Worm (Caenorhabditis elegans) whole organism, L1 larva: ENCODE results near the gene pha-4.

Source experiments
- Y116A8C.19 ChIP-seq: sonication (generic microtip); optimal IDR thresholded peaks from 2 replicates; lab custom pipeline; 2016; ENCODE audit warnings: missing compliant biosample characterization, missing genetic modification characterization, borderline replicate concordance
- efl-1 ChIP-seq, 4 experiments: fragments of 150-350 bp; optimal IDR thresholded peaks in 3 of 4; peaks in 1 of 4; 1 replicate in 1 of 4; 2 replicates in 3 of 4; lab custom pipeline; 2014; ENCODE audit warnings: missing biosample characterization in 2 of 4, missing genetic modification characterization in 2 of 4, missing genetic modification reagents in 2 of 4
- nhr-11 ChIP-seq: fragments of 150-350 bp; optimal IDR thresholded peaks from 2 replicates; lab custom pipeline; 2014; ENCODE audit warnings: missing biosample characterization, missing genetic modification characterization
- nhr-77 ChIP-seq: fragments of 150-350 bp; optimal IDR thresholded peaks from 2 replicates; lab custom pipeline; 2014; ENCODE audit warnings: missing biosample characterization, missing genetic modification characterization
- unc-130 ChIP-seq: fragments of 150-350 bp; optimal IDR thresholded peaks from 2 replicates; lab custom pipeline; 2017; ENCODE audit warnings: missing biosample characterization, missing genetic modification characterization, inconsistent platforms
- ztf-4 ChIP-seq: fragments of 150-350 bp; optimal IDR thresholded peaks from 2 replicates; lab custom pipeline; 2014; ENCODE audit warnings: missing biosample characterization, missing genetic modification characterization

DNA sequence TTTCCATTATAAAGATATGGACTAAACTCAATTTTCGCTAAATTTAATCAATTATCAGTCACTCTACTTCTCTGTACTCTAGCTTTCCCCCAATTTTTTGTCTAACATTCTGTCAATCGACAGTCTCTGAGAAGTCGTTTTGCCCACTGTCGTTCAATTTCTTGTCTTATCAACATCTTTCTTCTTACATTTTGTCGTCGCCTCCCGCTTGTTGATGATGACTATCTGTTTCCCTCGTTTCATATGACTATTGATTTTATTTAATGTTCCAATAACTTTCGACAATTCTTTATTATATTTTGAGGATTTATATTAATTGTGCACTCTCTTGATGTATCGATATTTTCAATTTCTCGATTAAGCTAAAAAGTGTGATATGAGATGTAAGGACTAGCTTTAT lies 26.0 kb downstream of the pha-4 start:
- TF ChIP-seq ztf-4 (peak; percentile 32), nhr-77 (tag; lab: Kevin White, UChicago) (no peak), nhr-11 (tag; lab: Kevin White, UChicago) (no peak), unc-130 (tag; lab: Kevin White, UChicago) (no peak), efl-1 (optimal IDR thresholded peaks at IDR 0.05; lab: Kevin White, UChicago) (no peak), efl-1 (GFP tag; optimal IDR thresholded peaks at IDR 0.05 in 1 of 2; lab: Kevin White, UChicago) (no peak), Y116A8C.19 (no peak)
